Worm (Caenorhabditis elegans) whole organism, young adult: ENCODE measurements around the gene ztf-17.

Source experiments
- B0336.3 ChIP-seq: fragments of 200-800 bp; sonication (Bioruptor generic); IDR thresholded peaks from 2 replicates; pipeline ENCODE4 v1.3.6; 2022; ENCODE audit warnings: missing genetic modification characterization, missing compliant biosample characterization
- C17E4.6 ChIP-seq: fragments of 200-800 bp; sonication (Bioruptor generic); IDR thresholded peaks from 2 replicates; pipeline ENCODE4 v1.3.6; 2022; ENCODE audit warnings: missing genetic modification reagents, missing genetic modification characterization, missing compliant biosample characterization
- F22D6.2 ChIP-seq: sonication (generic microtip); optimal IDR thresholded peaks from 2 replicates; lab custom pipeline; 2016; ENCODE audit warnings: mild to moderate bottlenecking, missing genetic modification characterization, missing compliant biosample characterization
- F37B4.10 ChIP-seq: fragments of 200-800 bp; sonication (Bioruptor generic); IDR thresholded peaks from 2 replicates; pipeline ENCODE4 v1.3.6; 2022; ENCODE audit warnings: missing genetic modification characterization, missing compliant biosample characterization
- F39B2.1 ChIP-seq: fragments of 200-800 bp; sonication (Bioruptor generic); IDR thresholded peaks from 2 replicates; pipeline ENCODE4 v1.3.6; 2022; ENCODE audit warnings: missing genetic modification reagents, missing genetic modification characterization, missing compliant biosample characterization
- F55B11.4 ChIP-seq: sonication (generic microtip); optimal IDR thresholded peaks from 2 replicates; lab custom pipeline; 2016; ENCODE audit warnings: missing compliant biosample characterization, missing genetic modification characterization, borderline replicate concordance; ENCODE audit not compliant: insufficient read depth
- K12H6.12 ChIP-seq: fragments of 200-800 bp; sonication (Bioruptor generic); optimal IDR thresholded peaks from 2 replicates; lab custom pipeline; 2018; ENCODE audit warnings: mild to moderate bottlenecking, missing genetic modification characterization, missing compliant biosample characterization
- Y67H2A.10 ChIP-seq: fragments of 200-800 bp; sonication (Bioruptor generic); conservative IDR thresholded peaks from 2 replicates; pipeline ENCODE4 v1.3.6; 2022; ENCODE audit warnings: missing genetic modification reagents, missing genetic modification characterization, missing compliant biosample characterization
- attf-5 ChIP-seq: fragments of 200-800 bp; sonication (Bioruptor generic); optimal IDR thresholded peaks from 2 replicates; lab custom pipeline; 2018; ENCODE audit warnings: mild to moderate bottlenecking, missing genetic modification characterization, missing compliant biosample characterization
- bed-1 ChIP-seq: fragments of 200-800 bp; sonication (Bioruptor generic); IDR thresholded peaks from 2 replicates; pipeline ENCODE4 v1.3.6; 2022; ENCODE audit warnings: missing genetic modification reagents, missing genetic modification characterization, missing compliant biosample characterization
- bed-2 ChIP-seq: fragments of 200-800 bp; sonication (Bioruptor generic); IDR thresholded peaks from 2 replicates; pipeline ENCODE4 v1.3.6; 2022; ENCODE audit warnings: missing genetic modification reagents, missing genetic modification characterization, missing compliant biosample characterization
- cebp-1 ChIP-seq, 2 experiments: fragments of 200-800 bp in 1 of 2; sonication (Bioruptor generic) in 1 of 2; sonication (generic microtip) in 1 of 2; IDR thresholded peaks in 1 of 2; optimal IDR thresholded peaks in 1 of 2; 2 replicates each; pipeline versions ENCODE4 v1.3.6 to Lab custom; 2017 to 2022; ENCODE audit warnings: missing compliant biosample characterization in 2 of 2, missing genetic modification characterization in 2 of 2, mild to moderate bottlenecking in 1 of 2, missing genetic modification reagents in 1 of 2, moderate library complexity in 1 of 2
- ceh-27 ChIP-seq: fragments of 200-800 bp; sonication (Bioruptor generic); optimal IDR thresholded peaks from 2 replicates; lab custom pipeline; 2018; ENCODE audit warnings: mild to moderate bottlenecking, missing genetic modification characterization, moderate library complexity, missing compliant biosample characterization
- die-1 ChIP-seq: sonication (generic microtip); optimal IDR thresholded peaks from 2 replicates; lab custom pipeline; 2016; ENCODE audit warnings: missing genotype, mild to moderate bottlenecking, missing genetic modification characterization, missing compliant biosample characterization
- dpff-1 ChIP-seq: sonication (generic microtip); optimal IDR thresholded peaks from 2 replicates; lab custom pipeline; 2017; ENCODE audit warnings: mild to moderate bottlenecking, missing genetic modification characterization, missing compliant biosample characterization
- dpl-1 ChIP-seq: fragments of 150-350 bp; optimal IDR thresholded peaks from 2 replicates; lab custom pipeline; 2014; ENCODE audit warnings: missing biosample characterization, missing genetic modification reagents, missing genetic modification characterization
- efl-1 ChIP-seq: fragments of 150-350 bp; optimal IDR thresholded peaks from 2 replicates; lab custom pipeline; 2014; ENCODE audit warnings: missing biosample characterization, missing genetic modification reagents, missing genetic modification characterization
- fkh-3 ChIP-seq: sonication (generic microtip); optimal IDR thresholded peaks from 2 replicates; lab custom pipeline; 2016; ENCODE audit warnings: mild to moderate bottlenecking, missing genetic modification characterization, missing compliant biosample characterization
- him-1 ChIP-seq: sonication (generic microtip); optimal IDR thresholded peaks from 2 replicates; lab custom pipeline; 2016; ENCODE audit warnings: missing genotype, missing genetic modification reagents, missing genetic modification characterization, missing compliant biosample characterization
- hmg-1.2 ChIP-seq: fragments of 200-800 bp; sonication (Bioruptor generic); IDR thresholded peaks from 2 replicates; pipeline ENCODE4 v1.3.6; 2022; ENCODE audit warnings: missing genetic modification reagents, missing genetic modification characterization, missing compliant biosample characterization
- hsf-1 ChIP-seq: fragments of 200-800 bp; sonication (Bioruptor generic); IDR thresholded peaks from 2 replicates; pipeline ENCODE4 v1.3.6; 2022; ENCODE audit warnings: missing genetic modification reagents, missing genetic modification characterization, missing compliant biosample characterization
- lag-1 ChIP-seq: fragments of 200-800 bp; sonication (Bioruptor generic); IDR thresholded peaks from 2 replicates; pipeline ENCODE4 v1.3.6; 2022; ENCODE audit warnings: missing genetic modification reagents, missing genetic modification characterization, missing compliant biosample characterization
- lin-35 ChIP-seq, 3 experiments: fragments of 150-350 bp in 2 of 3; sonication (generic microtip) in 1 of 3; optimal IDR thresholded peaks; 2 replicates each; lab custom pipeline; 2014 to 2018; ENCODE audit warnings: missing biosample characterization in 3 of 3, missing genetic modification characterization in 3 of 3, missing genetic modification reagents in 3 of 3
- lin-54 ChIP-seq: fragments of 200-800 bp; sonication (Bioruptor generic); optimal IDR thresholded peaks from 2 replicates; lab custom pipeline; 2018; ENCODE audit warnings: mild to moderate bottlenecking, missing genetic modification characterization, missing compliant biosample characterization
- lsl-1 ChIP-seq: fragments of 200-800 bp; sonication (Bioruptor generic); optimal IDR thresholded peaks from 2 replicates; lab custom pipeline; 2018; ENCODE audit warnings: mild to moderate bottlenecking, missing genetic modification characterization, moderate library complexity, missing compliant biosample characterization
- lsy-27 ChIP-seq: sonication (generic microtip); optimal IDR thresholded peaks from 2 replicates; lab custom pipeline; 2017; ENCODE audit warnings: missing genetic modification characterization, mild to moderate bottlenecking, missing compliant biosample characterization, antibody characterized with exemption, missing genotype, borderline replicate concordance; ENCODE audit not compliant: insufficient read depth
- madf-3 ChIP-seq: fragments of 200-800 bp; sonication (Bioruptor generic); IDR thresholded peaks from 2 replicates; pipeline ENCODE4 v1.3.6; 2022; ENCODE audit warnings: missing genetic modification reagents, missing genetic modification characterization, missing compliant biosample characterization
- mcd-1 ChIP-seq: fragments of 200-800 bp; sonication (Bioruptor generic); IDR thresholded peaks from 2 replicates; pipeline ENCODE4 v1.3.6; 2022; ENCODE audit warnings: missing genetic modification reagents, missing genetic modification characterization, missing compliant biosample characterization
- mes-4 ChIP-seq: sonication (generic microtip); optimal IDR thresholded peaks from 2 replicates; lab custom pipeline; 2016; ENCODE audit warnings: missing genotype, missing genetic modification characterization, missing compliant biosample characterization
- nfya-2 ChIP-seq: fragments of 200-800 bp; sonication (Bioruptor generic); IDR thresholded peaks from 2 replicates; pipeline ENCODE4 v1.3.6; 2022; ENCODE audit warnings: missing genetic modification reagents, missing genetic modification characterization, missing compliant biosample characterization
- nfyb-1 ChIP-seq: fragments of 200-800 bp; sonication (Bioruptor generic); IDR thresholded peaks from 2 replicates; pipeline ENCODE4 v1.3.6; 2022; ENCODE audit warnings: missing genetic modification reagents, missing genetic modification characterization, missing compliant biosample characterization
- nhr-120 ChIP-seq: fragments of 200-800 bp; sonication (Bioruptor generic); IDR thresholded peaks from 2 replicates; pipeline ENCODE4 v1.3.6; 2022; ENCODE audit warnings: missing genetic modification characterization, missing compliant biosample characterization
- nhr-80 ChIP-seq: sonication (generic microtip); optimal IDR thresholded peaks from 2 replicates; lab custom pipeline; 2016; ENCODE audit warnings: missing genetic modification characterization, missing compliant biosample characterization
- pha-4 ChIP-seq: fragments of 150-350 bp; sonication (generic microtip); optimal IDR thresholded peaks from 2 replicates; lab custom pipeline; 2014; ENCODE audit warnings: missing biosample characterization, missing genetic modification reagents, missing genetic modification characterization
- sptf-2 ChIP-seq: fragments of 200-800 bp; sonication (Bioruptor generic); optimal IDR thresholded peaks from 2 replicates; lab custom pipeline; 2018; ENCODE audit warnings: mild to moderate bottlenecking, missing genetic modification characterization, missing compliant biosample characterization
- tbp1 ChIP-seq: fragments of 200-800 bp; sonication (Bioruptor generic); optimal IDR thresholded peaks from 2 replicates; lab custom pipeline; 2018; ENCODE audit warnings: mild to moderate bottlenecking, missing genetic modification characterization, missing compliant biosample characterization
- tlf-1 ChIP-seq: fragments of 200-800 bp; sonication (Bioruptor generic); optimal IDR thresholded peaks from 2 replicates; lab custom pipeline; 2018; ENCODE audit warnings: mild to moderate bottlenecking, missing genetic modification characterization, missing compliant biosample characterization
- ztf-26 ChIP-seq: sonication (generic microtip); optimal IDR thresholded peaks from 2 replicates; lab custom pipeline; 2017; ENCODE audit warnings: missing genetic modification characterization, missing compliant biosample characterization

The ztf-17 gene

DNA sequence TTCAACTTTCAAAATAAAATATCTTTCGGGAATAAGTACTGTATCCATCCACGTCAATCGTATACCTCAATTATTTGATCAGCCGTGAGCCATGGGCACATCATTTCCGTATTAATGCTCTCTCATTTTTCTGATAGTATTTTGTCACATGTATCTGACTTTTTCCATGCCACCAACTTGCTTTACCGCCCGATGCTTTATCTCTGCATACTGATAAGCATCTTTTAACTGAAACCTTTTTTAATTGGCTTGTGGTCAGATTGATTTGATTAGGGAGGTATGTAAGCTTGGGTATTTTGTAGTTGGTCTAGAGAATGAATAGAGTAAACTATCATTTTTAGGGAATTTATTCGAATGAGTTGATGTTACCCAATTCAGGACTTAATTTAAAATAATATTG, 19.4 kb upstream of the ztf-17 start:
- TF ChIP-seq hmg-1.2 (no peak), nhr-80 (peak; percentile 49)
- TF ChIP-seq, all 124 proteins: peak for 1

DNA sequence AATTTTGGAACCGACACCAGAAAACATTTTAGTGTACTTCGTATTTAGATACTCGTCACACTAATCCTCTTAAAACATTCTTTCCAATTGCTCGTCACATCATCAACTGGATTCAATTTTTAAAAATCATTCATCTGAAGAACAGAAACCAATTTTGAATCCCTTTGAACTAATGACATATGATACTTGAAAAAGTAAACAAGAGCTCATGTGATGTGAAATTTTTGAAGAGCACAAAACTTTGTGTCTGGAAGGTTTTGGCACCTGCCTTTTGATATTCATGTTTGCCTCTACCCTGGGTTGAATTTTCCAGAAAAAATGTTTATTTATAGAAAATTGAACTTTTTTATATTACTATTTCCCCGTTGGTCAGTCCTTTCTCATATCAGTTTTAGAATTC, 18.8 kb upstream of the ztf-17 start:
- TF ChIP-seq mcd-1 (no peak), bed-2 (no peak), attf-5 (no peak), nhr-120 (no peak), lag-1 (GFP tag; lab: Robert Waterston, UW) (no peak), sptf-2 (GFP tag; lab: Kevin White, UChicago) (no peak), pha-4 (peak; percentile 59), dpl-1 (no peak), mes-4 (no peak), tbp1 (no peak), cebp-1 (GFP tag; IDR thresholded peaks at IDR 0.05; lab: Robert Waterston, UW) (no peak), cebp-1 (tag; optimal IDR thresholded peaks at IDR 0.05; lab: Kevin White, UChicago) (peak; percentile 12), madf-3 (no peak), fkh-3 (no peak)

DNA sequence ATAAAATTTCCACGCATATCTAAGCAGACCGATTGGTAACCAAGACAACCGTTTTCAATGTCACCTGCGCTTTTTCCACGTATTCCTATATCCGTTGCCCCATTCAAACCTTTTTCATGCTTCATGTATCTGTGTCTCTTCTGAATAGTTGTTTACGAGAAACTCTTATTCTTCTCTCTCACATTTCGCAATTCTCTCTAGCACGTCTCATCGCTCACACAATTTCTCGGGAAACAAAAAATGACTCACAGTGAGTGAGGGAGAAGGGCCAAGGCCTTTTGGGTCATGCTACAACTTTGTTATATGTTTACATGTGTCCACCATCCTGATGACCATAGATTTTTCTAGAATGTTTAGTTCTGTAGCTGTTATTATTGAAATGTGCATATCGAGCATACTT, 17.3 kb upstream of the ztf-17 start:
- TF ChIP-seq K12H6.12 (tag; lab: Kevin White, UChicago) (peak; percentile 58), lin-35 (GFP tag; optimal IDR thresholded peaks at IDR 0.05; lab: Kevin White, UChicago) (peak in 1 of 3 experiments; percentile 10), cebp-1 (GFP tag; IDR thresholded peaks at IDR 0.05; lab: Robert Waterston, UW) (peak; percentile 88), cebp-1 (tag; optimal IDR thresholded peaks at IDR 0.05; lab: Kevin White, UChicago) (peak; percentile 96), lin-54 (no peak), ceh-27 (GFP tag; lab: Kevin White, UChicago) (peak; percentile 44), nfyb-1 (GFP tag; lab: Robert Waterston, UW) (peak; percentile 41; the same call in 1 of the 2 replicates), F39B2.1 (no peak), attf-5 (peak; percentile 25)

ce11 chrII:7884898-7885297, 14.9 kb upstream of the ztf-17 start:
- no peak for TF ChIP-seq C17E4.6 (GFP tag; lab: Robert Waterston, UW)
- no peak for TF ChIP-seq tlf-1 (GFP tag; lab: Kevin White, UChicago)
- TF ChIP-seq B0336.3 (GFP tag; lab: Robert Waterston, UW), result no peak
- no peak for TF ChIP-seq dpff-1
- no peak for TF ChIP-seq Y67H2A.10 (GFP tag; lab: Robert Waterston, UW)
- no peak for TF ChIP-seq F55B11.4 (tag; lab: Kevin White, UChicago)
- no peak for TF ChIP-seq nfya-2
- peak in 1 of 3 experiments; percentile 17 for TF ChIP-seq lin-35 (GFP tag; optimal IDR thresholded peaks at IDR 0.05; lab: Kevin White, UChicago)
- no peak for TF ChIP-seq F37B4.10 (GFP tag; lab: Robert Waterston, UW)
- no peak for TF ChIP-seq ztf-26 (tag; lab: Kevin White, UChicago)
- TF ChIP-seq hsf-1 (GFP tag; lab: Robert Waterston, UW), result no peak
- TF ChIP-seq ceh-27 (GFP tag; lab: Kevin White, UChicago), result peak; percentile 12
- TF ChIP-seq hmg-1.2, result no peak
- TF ChIP-seq K12H6.12 (tag; lab: Kevin White, UChicago), result peak; percentile 11
- TF ChIP-seq F22D6.2 (tag; lab: Kevin White, UChicago), result no peak
- no peak for TF ChIP-seq lsy-27
- TF ChIP-seq him-1, result no peak
- TF ChIP-seq bed-1, result no peak
- TF ChIP-seq cebp-1 (GFP tag; IDR thresholded peaks at IDR 0.05; lab: Robert Waterston, UW), result peak; percentile 43; the same call in 1 of the 2 replicates
- TF ChIP-seq cebp-1 (tag; optimal IDR thresholded peaks at IDR 0.05; lab: Kevin White, UChicago), result peak; percentile 89
- no peak for TF ChIP-seq lsl-1 (GFP tag; lab: Kevin White, UChicago)
- no peak for TF ChIP-seq efl-1 (GFP tag; lab: Kevin White, UChicago)
- TF ChIP-seq fkh-3, result no peak
- no peak for TF ChIP-seq die-1 (tag; lab: Kevin White, UChicago)
